Worm (Caenorhabditis elegans) whole organism, late embryonic: ENCODE results near the gene npr-24.

Experiments
- C38D4.7 ChIP-seq: fragments of 200-800 bp; sonication (Bioruptor generic); optimal IDR thresholded peaks from 2 replicates; lab custom pipeline; 2018; ENCODE audit warnings: mild to moderate bottlenecking, missing genetic modification characterization, moderate library complexity, missing compliant biosample characterization
- K09A11.1 ChIP-seq: sonication (generic microtip); optimal IDR thresholded peaks from 2 replicates; lab custom pipeline; 2017; ENCODE audit warnings: antibody characterized with exemption, mild to moderate bottlenecking, missing genetic modification characterization, missing compliant biosample characterization; ENCODE audit not compliant: insufficient read depth
- T23F11.4 ChIP-seq: fragments of 200-800 bp; sonication (Bioruptor generic); optimal IDR thresholded peaks from 2 replicates; lab custom pipeline; 2018; ENCODE audit warnings: mild to moderate bottlenecking, missing genetic modification characterization, missing compliant biosample characterization
- Y22D7AL.16 ChIP-seq: sonication (generic microtip); optimal IDR thresholded peaks from 2 replicates; lab custom pipeline; 2016; ENCODE audit warnings: missing genetic modification characterization, missing compliant biosample characterization
- ahr-1 ChIP-seq: sonication (generic microtip); optimal IDR thresholded peaks from 2 replicates; lab custom pipeline; 2016; ENCODE audit warnings: missing genetic modification characterization, missing compliant biosample characterization
- ceh-14 ChIP-seq: sonication (generic microtip); optimal IDR thresholded peaks from 2 replicates; lab custom pipeline; 2016; ENCODE audit warnings: missing genotype, missing genetic modification characterization, missing compliant biosample characterization
- ceh-18 ChIP-seq: sonication (generic microtip); optimal IDR thresholded peaks from 2 replicates; lab custom pipeline; 2016; ENCODE audit warnings: missing genetic modification characterization, missing compliant biosample characterization
- ceh-2 ChIP-seq: sonication (generic microtip); optimal IDR thresholded peaks from 2 replicates; lab custom pipeline; 2016; ENCODE audit warnings: missing genotype, missing genetic modification characterization, missing compliant biosample characterization
- ceh-24 ChIP-seq: sonication (generic microtip); optimal IDR thresholded peaks from 2 replicates; lab custom pipeline; 2016; ENCODE audit warnings: mild to moderate bottlenecking, missing genetic modification characterization, missing compliant biosample characterization
- ceh-30 ChIP-seq: fragments of 150-350 bp; optimal IDR thresholded peaks from 2 replicates; lab custom pipeline; 2014; ENCODE audit warnings: missing biosample characterization, missing genetic modification characterization
- ceh-34 ChIP-seq: sonication (generic microtip); optimal IDR thresholded peaks from 2 replicates; lab custom pipeline; 2016; ENCODE audit warnings: mild to moderate bottlenecking, missing genetic modification characterization, missing compliant biosample characterization
- ceh-45 ChIP-seq: fragments of 200-800 bp; sonication (Bioruptor generic); IDR thresholded peaks from 2 replicates; pipeline ENCODE4 v1.3.6; 2022; ENCODE audit warnings: missing genetic modification reagents, missing genetic modification characterization, missing compliant biosample characterization
- ceh-48 ChIP-seq: sonication (generic microtip); optimal IDR thresholded peaks from 2 replicates; lab custom pipeline; 2016; ENCODE audit warnings: missing genetic modification characterization, inconsistent platforms, missing compliant biosample characterization
- ceh-9 ChIP-seq: sonication (generic microtip); optimal IDR thresholded peaks from 2 replicates; lab custom pipeline; 2016; ENCODE audit warnings: mild to moderate bottlenecking, missing genetic modification characterization, inconsistent platforms, missing compliant biosample characterization
- che-1 ChIP-seq: sonication (generic microtip); optimal IDR thresholded peaks from 2 replicates; lab custom pipeline; 2016; ENCODE audit warnings: mild to moderate bottlenecking, missing genetic modification characterization, missing compliant biosample characterization
- dve-1 ChIP-seq: sonication (generic microtip); optimal IDR thresholded peaks from 2 replicates; lab custom pipeline; 2017; ENCODE audit warnings: antibody characterized with exemption, mild to moderate bottlenecking, missing genetic modification characterization, missing compliant biosample characterization
- elt-2 ChIP-seq: sonication (generic microtip); optimal IDR thresholded peaks from 2 replicates; lab custom pipeline; 2016; ENCODE audit warnings: missing genetic modification reagents, missing genetic modification characterization, missing compliant biosample characterization
- elt-4 ChIP-seq: sonication (generic microtip); optimal IDR thresholded peaks from 2 replicates; lab custom pipeline; 2016; ENCODE audit warnings: missing genetic modification characterization, missing compliant biosample characterization
- eyg-1 ChIP-seq: sonication (generic microtip); optimal IDR thresholded peaks from 2 replicates; lab custom pipeline; 2016; ENCODE audit warnings: missing genotype, missing genetic modification characterization, missing compliant biosample characterization
- fkh-10 ChIP-seq: fragments of 150-350 bp; optimal IDR thresholded peaks from 2 replicates; lab custom pipeline; 2014; ENCODE audit warnings: missing biosample characterization, missing genetic modification reagents, missing genetic modification characterization
- gmeb-2 ChIP-seq: sonication (generic microtip); optimal IDR thresholded peaks from 2 replicates; lab custom pipeline; 2016; ENCODE audit warnings: missing genetic modification characterization, inconsistent platforms, missing compliant biosample characterization
- hlh-30 ChIP-seq: sonication (generic microtip); optimal IDR thresholded peaks from 2 replicates; lab custom pipeline; 2017; ENCODE audit warnings: antibody characterized with exemption, missing genetic modification characterization, missing compliant biosample characterization; ENCODE audit not compliant: insufficient read depth
- hlh-6 ChIP-seq: sonication (generic microtip); optimal IDR thresholded peaks from 2 replicates; lab custom pipeline; 2016; ENCODE audit warnings: missing genotype, missing genetic modification characterization, missing compliant biosample characterization
- hlh-8 ChIP-seq: sonication (generic microtip); optimal IDR thresholded peaks from 2 replicates; lab custom pipeline; 2016; ENCODE audit warnings: missing genotype, missing genetic modification characterization, missing compliant biosample characterization
- lim-6 ChIP-seq: sonication (generic microtip); optimal IDR thresholded peaks from 2 replicates; lab custom pipeline; 2016; ENCODE audit warnings: missing genetic modification characterization, missing compliant biosample characterization
- lin-11 ChIP-seq: fragments of 200-800 bp; sonication (Bioruptor generic); optimal IDR thresholded peaks from 2 replicates; lab custom pipeline; 2018; ENCODE audit warnings: mild to moderate bottlenecking, missing genetic modification characterization, missing compliant biosample characterization
- mec-3 ChIP-seq: sonication (generic microtip); optimal IDR thresholded peaks from 2 replicates; lab custom pipeline; 2016; ENCODE audit warnings: borderline replicate concordance, missing genetic modification characterization, missing compliant biosample characterization
- nfya-1 ChIP-seq: sonication (generic microtip); optimal IDR thresholded peaks from 2 replicates; lab custom pipeline; 2017; ENCODE audit warnings: missing genetic modification characterization, mild to moderate bottlenecking, missing compliant biosample characterization, antibody characterized with exemption, moderate library complexity
- nhr-232 ChIP-seq: sonication (generic microtip); optimal IDR thresholded peaks from 2 replicates; lab custom pipeline; 2016; ENCODE audit warnings: missing genetic modification characterization, missing compliant biosample characterization
- npax-4 ChIP-seq: sonication (generic microtip); optimal IDR thresholded peaks from 2 replicates; lab custom pipeline; 2016; ENCODE audit warnings: missing genetic modification characterization, missing compliant biosample characterization
- pag-3 ChIP-seq: sonication (generic microtip); optimal IDR thresholded peaks from 2 replicates; lab custom pipeline; 2016; ENCODE audit warnings: missing compliant biosample characterization, missing genetic modification characterization, borderline replicate concordance
- pat-9 ChIP-seq: fragments of 200-800 bp; sonication (Bioruptor generic); optimal IDR thresholded peaks from 2 replicates; lab custom pipeline; 2018; ENCODE audit warnings: mild to moderate bottlenecking, missing genetic modification characterization, moderate library complexity, missing compliant biosample characterization
- pax-1 ChIP-seq: fragments of 150-350 bp; optimal IDR thresholded peaks from 2 replicates; lab custom pipeline; 2014; ENCODE audit warnings: missing biosample characterization, missing genetic modification characterization
- pha-2 ChIP-seq: sonication (generic microtip); optimal IDR thresholded peaks from 2 replicates; lab custom pipeline; 2017; ENCODE audit warnings: mild to moderate bottlenecking, missing genetic modification characterization, missing compliant biosample characterization
- pha-4 ChIP-seq: fragments of 150-350 bp; optimal IDR thresholded peaks from 2 replicates; lab custom pipeline; 2018; ENCODE audit warnings: missing biosample characterization, missing genetic modification reagents, missing genetic modification characterization
- pqm-1 ChIP-seq: sonication (generic microtip); optimal IDR thresholded peaks from 2 replicates; lab custom pipeline; 2016; ENCODE audit warnings: missing genetic modification characterization, missing compliant biosample characterization
- rnt-1 ChIP-seq: sonication (generic microtip); optimal IDR thresholded peaks from 2 replicates; lab custom pipeline; 2016; ENCODE audit warnings: missing genetic modification characterization, missing compliant biosample characterization
- sdc-2 ChIP-seq: sonication (generic microtip); optimal IDR thresholded peaks from 2 replicates; lab custom pipeline; 2016; ENCODE audit warnings: missing genotype, missing genetic modification characterization, missing compliant biosample characterization
- sox-2 ChIP-seq: fragments of 200-800 bp; sonication (Bioruptor generic); IDR thresholded peaks from 2 replicates; pipeline ENCODE4 v1.3.6; 2022; ENCODE audit warnings: missing genetic modification reagents, missing genetic modification characterization, missing compliant biosample characterization
- sox-4 ChIP-seq: sonication (generic microtip); optimal IDR thresholded peaks from 2 replicates; lab custom pipeline; 2017; ENCODE audit warnings: mild to moderate bottlenecking, missing genetic modification characterization, inconsistent platforms, missing compliant biosample characterization
- syd-9 ChIP-seq: sonication (generic microtip); optimal IDR thresholded peaks from 2 replicates; lab custom pipeline; 2016; ENCODE audit warnings: mild to moderate bottlenecking, missing genetic modification characterization, moderate library complexity, missing compliant biosample characterization
- tbx-2 ChIP-seq: sonication (generic microtip); optimal IDR thresholded peaks from 2 replicates; lab custom pipeline; 2016; ENCODE audit warnings: missing genetic modification characterization, missing compliant biosample characterization
- ttx-3 ChIP-seq: sonication (generic microtip); optimal IDR thresholded peaks from 2 replicates; lab custom pipeline; 2016; ENCODE audit warnings: missing genetic modification reagents, missing genetic modification characterization, missing compliant biosample characterization
- unc-42 ChIP-seq: sonication (generic microtip); optimal IDR thresholded peaks from 2 replicates; lab custom pipeline; 2016; ENCODE audit warnings: missing genotype, missing genetic modification characterization, missing compliant biosample characterization
- unc-55 ChIP-seq: sonication (generic microtip); optimal IDR thresholded peaks from 2 replicates; lab custom pipeline; 2017; ENCODE audit warnings: missing biosample characterization, missing genetic modification reagents, missing genetic modification characterization
- unc-86 ChIP-seq: sonication (generic microtip); optimal IDR thresholded peaks from 2 replicates; lab custom pipeline; 2016; ENCODE audit warnings: missing genetic modification characterization, missing compliant biosample characterization
- zip-5 ChIP-seq: sonication (generic microtip); optimal IDR thresholded peaks from 2 replicates; lab custom pipeline; 2016; ENCODE audit warnings: missing genetic modification characterization, missing compliant biosample characterization

npr-24 gene

ce11 chrX:17481892-17482515 lies 4.6 kb downstream of the npr-24 start:
- TF ChIP-seq ttx-3 = no peak
- no peak for TF ChIP-seq sox-4
- TF ChIP-seq ceh-45 (GFP tag; lab: Robert Waterston, UW) = no peak
- TF ChIP-seq ceh-14 (tag; lab: Kevin White, UChicago) = no peak
- TF ChIP-seq ceh-24 (tag; lab: Kevin White, UChicago) = no peak
- no peak for TF ChIP-seq lin-11
- no peak for TF ChIP-seq elt-4
- no peak for TF ChIP-seq unc-42 (tag; lab: Kevin White, UChicago)
- no peak for TF ChIP-seq lim-6 (tag; lab: Kevin White, UChicago)
- no peak for TF ChIP-seq K09A11.1
- TF ChIP-seq ahr-1 (tag; lab: Kevin White, UChicago) = no peak
- no peak for TF ChIP-seq ceh-9 (tag; lab: Kevin White, UChicago)
- TF ChIP-seq tbx-2 (tag; lab: Kevin White, UChicago) = no peak
- no peak for TF ChIP-seq T23F11.4
- TF ChIP-seq fkh-10 (GFP tag; lab: Kevin White, UChicago) = no peak
- TF ChIP-seq syd-9 (tag; lab: Kevin White, UChicago) = no peak
- no peak for TF ChIP-seq ceh-34
- TF ChIP-seq rnt-1 (tag; lab: Kevin White, UChicago) = no peak
- no peak for TF ChIP-seq pqm-1 (tag; lab: Kevin White, UChicago)

DNA sequence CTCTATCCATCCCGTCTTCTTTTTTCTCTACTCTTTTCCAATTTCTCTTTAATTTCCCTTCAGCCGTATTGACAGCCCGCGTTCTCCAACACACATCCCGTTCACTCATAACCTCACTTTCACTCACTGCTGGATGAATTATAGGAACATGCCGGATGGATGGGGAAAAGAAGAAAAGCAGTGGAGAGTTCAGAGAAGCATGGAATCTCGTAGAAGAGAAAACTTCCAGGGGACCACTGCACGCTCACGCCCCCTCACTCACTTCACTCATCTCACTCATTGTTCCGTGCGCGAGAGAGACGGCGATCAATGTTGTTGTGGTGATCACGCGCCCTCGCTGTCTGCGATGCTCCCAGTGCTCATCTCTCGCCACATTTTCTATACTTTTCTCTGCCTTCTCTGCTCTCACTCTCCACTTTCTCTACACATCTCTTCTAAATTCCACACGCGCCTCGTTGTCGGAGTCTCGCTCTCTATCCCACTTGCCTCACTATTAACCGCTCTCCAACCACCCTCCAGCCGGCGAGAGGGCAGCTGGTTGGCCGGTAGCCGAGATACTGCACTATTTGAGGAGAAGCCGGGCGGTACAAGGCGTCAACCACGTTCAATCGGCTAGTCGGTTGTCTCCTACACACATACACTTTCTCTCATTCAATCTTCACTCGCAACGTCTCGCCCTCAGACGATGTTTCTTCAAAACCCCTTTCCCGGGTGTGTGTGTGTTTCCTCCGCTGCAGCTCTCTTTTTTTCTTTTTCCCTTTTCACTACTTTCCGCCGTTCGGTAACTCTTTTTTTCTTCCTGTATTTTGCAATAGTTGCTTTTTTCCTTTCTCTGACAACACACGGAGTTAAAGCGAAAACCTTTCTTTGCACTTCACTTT lies 6.7 kb downstream of the npr-24 start:
- TF ChIP-seq ttx-3 = no peak
- peak; percentile 69 for TF ChIP-seq sox-2 (GFP tag; lab: Robert Waterston, UW)
- TF ChIP-seq sdc-2 (tag; lab: Kevin White, UChicago) = peak; percentile 72
- no peak for TF ChIP-seq mec-3
- TF ChIP-seq unc-55 = peak; percentile 89
- TF ChIP-seq pax-1 (tag; lab: Kevin White, UChicago) = no peak
- TF ChIP-seq ceh-45 (GFP tag; lab: Robert Waterston, UW) = no peak
- no peak for TF ChIP-seq npax-4 (tag; lab: Kevin White, UChicago)
- no peak for TF ChIP-seq ceh-30 (tag; lab: Kevin White, UChicago)
- TF ChIP-seq ceh-2 = peak; percentile 48
- TF ChIP-seq unc-86 (tag; lab: Kevin White, UChicago) = no peak
- peak; percentile 94 for TF ChIP-seq hlh-30 (tag; lab: Kevin White, UChicago)
- TF ChIP-seq T23F11.4 = no peak
- peak; percentile 85 for TF ChIP-seq ceh-14 (tag; lab: Kevin White, UChicago)
- TF ChIP-seq C38D4.7 (GFP tag; lab: Kevin White, UChicago) = no peak
- TF ChIP-seq ceh-34 = peak; percentile 91
- TF ChIP-seq pha-2 = peak; percentile 23
- peak; percentile 39 for TF ChIP-seq ceh-48 (tag; lab: Kevin White, UChicago)
- TF ChIP-seq pha-4 (tag; lab: Kevin White, UChicago) = no peak
- no peak for TF ChIP-seq nhr-232 (tag; lab: Kevin White, UChicago)
- TF ChIP-seq elt-2 (tag; lab: Kevin White, UChicago) = no peak
- peak; percentile 97 for TF ChIP-seq ceh-18 (tag; lab: Kevin White, UChicago)
- TF ChIP-seq Y22D7AL.16 (tag; lab: Kevin White, UChicago) = no peak
- TF ChIP-seq che-1 (tag; lab: Kevin White, UChicago) = no peak
- peak; percentile 38 for TF ChIP-seq hlh-8 (tag; lab: Kevin White, UChicago)
- TF ChIP-seq zip-5 (tag; lab: Kevin White, UChicago) = no peak
- TF ChIP-seq elt-4 = no peak
- TF ChIP-seq dve-1 (tag; lab: Kevin White, UChicago) = peak; percentile 46
- TF ChIP-seq hlh-6 (tag; lab: Kevin White, UChicago) = no peak
- TF ChIP-seq sox-4 = no peak
- no peak for TF ChIP-seq fkh-10 (GFP tag; lab: Kevin White, UChicago)
- TF ChIP-seq syd-9 (tag; lab: Kevin White, UChicago) = peak; percentile 60
- peak; percentile 31 for TF ChIP-seq eyg-1 (tag; lab: Kevin White, UChicago)
- peak; percentile 81 for TF ChIP-seq nfya-1
- no peak for TF ChIP-seq ahr-1 (tag; lab: Kevin White, UChicago)
- TF ChIP-seq gmeb-2 (tag; lab: Kevin White, UChicago) = no peak
- peak; percentile 41 for TF ChIP-seq pag-3 (tag; lab: Kevin White, UChicago)
- peak; percentile 2 for TF ChIP-seq pat-9 (tag; lab: Kevin White, UChicago)
